Worm (Caenorhabditis elegans) whole organism, L3 larva: ENCODE measurements around the gene enu-3.1.

ENCODE experiments used
- R02D3.7 ChIP-seq: fragments of 150-350 bp; optimal IDR thresholded peaks from 2 replicates; lab custom pipeline; 2014; ENCODE audit warnings: missing biosample characterization, missing genetic modification characterization
- ZK546.5 ChIP-seq: sonication (generic microtip); optimal IDR thresholded peaks from 2 replicates; lab custom pipeline; 2017; ENCODE audit warnings: missing biosample characterization, missing genetic modification characterization
- aly-2 ChIP-seq: fragments of 150-350 bp; optimal IDR thresholded peaks from 2 replicates; lab custom pipeline; 2014; ENCODE audit warnings: missing biosample characterization, missing genetic modification characterization
- ama-1 ChIP-seq: fragments of 150-350 bp; optimal IDR thresholded peaks from 2 replicates; lab custom pipeline; 2018
- ceh-16 ChIP-seq: sonication (generic microtip); optimal IDR thresholded peaks from 2 replicates; lab custom pipeline; 2017; ENCODE audit warnings: missing biosample characterization, missing genetic modification characterization
- ceh-28 ChIP-seq: fragments of 150-350 bp; optimal IDR thresholded peaks from 2 replicates; lab custom pipeline; 2014; ENCODE audit warnings: missing biosample characterization, missing genetic modification reagents, missing genetic modification characterization
- ceh-82 ChIP-seq: fragments of 150-350 bp; optimal IDR thresholded peaks from 2 replicates; lab custom pipeline; 2014; ENCODE audit warnings: missing biosample characterization, missing genetic modification characterization
- daf-12 ChIP-seq: fragments of 150-350 bp; optimal IDR thresholded peaks from 2 replicates; lab custom pipeline; 2014; ENCODE audit warnings: missing biosample characterization, missing genetic modification reagents, missing genetic modification characterization
- egl-5 ChIP-seq: fragments of 150-350 bp; optimal IDR thresholded peaks from 2 replicates; lab custom pipeline; 2017; ENCODE audit warnings: missing biosample characterization, missing genetic modification reagents, missing genetic modification characterization, inconsistent platforms
- elt-1 ChIP-seq: fragments of 150-350 bp; optimal IDR thresholded peaks from 2 replicates; lab custom pipeline; 2014; ENCODE audit warnings: missing biosample characterization, missing genetic modification characterization
- elt-2 ChIP-seq: sonication (generic microtip); optimal IDR thresholded peaks from 2 replicates; lab custom pipeline; 2016; ENCODE audit warnings: missing genetic modification reagents, mild to moderate bottlenecking, missing genetic modification characterization, missing compliant biosample characterization
- elt-3 ChIP-seq, 3 experiments: fragments of 150-350 bp in 1 of 3; sonication (generic microtip) in 2 of 3; optimal IDR thresholded peaks; 2 replicates in 2 of 3; 4 replicates in 1 of 3; lab custom pipeline; 2014 to 2017; ENCODE audit warnings: missing biosample characterization in 3 of 3, missing genetic modification characterization in 3 of 3
- fkh-10 ChIP-seq: sonication (generic microtip); optimal IDR thresholded peaks from 2 replicates; lab custom pipeline; 2017; ENCODE audit warnings: missing biosample characterization, missing genetic modification reagents, missing genetic modification characterization
- hmg-11 ChIP-seq: sonication (generic microtip); optimal IDR thresholded peaks from 2 replicates; lab custom pipeline; 2016; ENCODE audit warnings: missing genetic modification characterization, missing compliant biosample characterization
- jun-1 ChIP-seq: fragments of 150-350 bp; optimal IDR thresholded peaks from 2 replicates; lab custom pipeline; 2014; ENCODE audit warnings: missing biosample characterization, missing genetic modification reagents, missing genetic modification characterization
- lin-15B ChIP-seq: fragments of 150-350 bp; optimal IDR thresholded peaks from 2 replicates; lab custom pipeline; 2014; ENCODE audit warnings: missing biosample characterization, missing genetic modification characterization
- lin-39 ChIP-seq: fragments of 150-350 bp; optimal IDR thresholded peaks from 2 replicates; lab custom pipeline; 2018; ENCODE audit warnings: missing biosample characterization, missing genetic modification reagents, missing genetic modification characterization
- lsy-12 ChIP-seq: sonication (generic microtip); optimal IDR thresholded peaks from 2 replicates; lab custom pipeline; 2016; ENCODE audit warnings: mild to moderate bottlenecking, missing genetic modification characterization, missing compliant biosample characterization
- mdl-1 ChIP-seq: fragments of 150-350 bp; optimal IDR thresholded peaks from 2 replicates; lab custom pipeline; 2014; ENCODE audit warnings: missing biosample characterization, missing genetic modification characterization
- mml-1 ChIP-seq: fragments of 150-350 bp; sonication (generic microtip); optimal IDR thresholded peaks from 3 replicates; lab custom pipeline; 2014; ENCODE audit warnings: missing biosample characterization, missing genetic modification characterization
- nfya-1 ChIP-seq: sonication (generic microtip); optimal IDR thresholded peaks from 2 replicates; lab custom pipeline; 2017; ENCODE audit warnings: missing genetic modification characterization, mild to moderate bottlenecking, missing compliant biosample characterization, antibody characterized with exemption, moderate library complexity; ENCODE audit not compliant: insufficient read depth
- nhr-11 ChIP-seq: fragments of 150-350 bp; optimal IDR thresholded peaks from 2 replicates; lab custom pipeline; 2014; ENCODE audit warnings: missing biosample characterization, missing genetic modification characterization
- nhr-12 ChIP-seq: fragments of 150-350 bp; optimal IDR thresholded peaks from 2 replicates; lab custom pipeline; 2014; ENCODE audit warnings: missing biosample characterization, missing genetic modification characterization
- nhr-23 ChIP-seq: fragments of 150-350 bp; optimal IDR thresholded peaks from 2 replicates; lab custom pipeline; 2014; ENCODE audit warnings: missing biosample characterization, missing genetic modification reagents, missing genetic modification characterization
- nhr-237 ChIP-seq: fragments of 150-350 bp; optimal IDR thresholded peaks from 2 replicates; lab custom pipeline; 2014; ENCODE audit warnings: missing biosample characterization, missing genetic modification characterization
- nhr-25 ChIP-seq: sonication (generic microtip); optimal IDR thresholded peaks from 2 replicates; lab custom pipeline; 2017; ENCODE audit warnings: missing biosample characterization, missing genetic modification characterization
- nhr-28 ChIP-seq: fragments of 150-350 bp; optimal IDR thresholded peaks from 2 replicates; lab custom pipeline; 2014; ENCODE audit warnings: missing biosample characterization, missing genetic modification characterization
- nhr-43 ChIP-seq: sonication (generic microtip); optimal IDR thresholded peaks from 2 replicates; lab custom pipeline; 2016; ENCODE audit warnings: mild to moderate bottlenecking, missing genetic modification characterization, missing compliant biosample characterization; ENCODE audit not compliant: poor library complexity, severe bottlenecking
- nhr-67 ChIP-seq: fragments of 150-350 bp; optimal IDR thresholded peaks from 2 replicates; lab custom pipeline; 2014; ENCODE audit warnings: missing biosample characterization, missing genetic modification characterization
- nhr-76 ChIP-seq: fragments of 150-350 bp; sonication (generic microtip); optimal IDR thresholded peaks from 5 replicates; lab custom pipeline; 2014; ENCODE audit warnings: missing biosample characterization, missing genetic modification characterization
- pha-4 ChIP-seq: fragments of 150-350 bp; optimal IDR thresholded peaks from 2 replicates; lab custom pipeline; 2014; ENCODE audit warnings: missing biosample characterization, missing genetic modification reagents, missing genetic modification characterization
- pqm-1 ChIP-seq: fragments of 150-350 bp; optimal IDR thresholded peaks from 2 replicates; lab custom pipeline; 2017; ENCODE audit warnings: missing biosample characterization, missing genetic modification characterization, inconsistent platforms
- skn-1 ChIP-seq: fragments of 150-350 bp; optimal IDR thresholded peaks from 2 replicates; lab custom pipeline; 2014; ENCODE audit warnings: missing biosample characterization, missing genetic modification characterization
- snpc-4 ChIP-seq: fragments of 150-350 bp; optimal IDR thresholded peaks from 2 replicates; lab custom pipeline; 2014; ENCODE audit warnings: missing biosample characterization, missing genetic modification characterization
- tbx-2 ChIP-seq: sonication (generic microtip); optimal IDR thresholded peaks from 2 replicates; lab custom pipeline; 2016; ENCODE audit warnings: mild to moderate bottlenecking, missing genetic modification characterization, missing compliant biosample characterization
- unc-39 ChIP-seq: sonication (generic microtip); optimal IDR thresholded peaks from 4 replicates; lab custom pipeline; 2017; ENCODE audit warnings: missing biosample characterization, missing genetic modification characterization
- unc-62 ChIP-seq: fragments of 150-350 bp; sonication (generic microtip); optimal IDR thresholded peaks from 4 replicates; lab custom pipeline; 2014; ENCODE audit warnings: missing biosample characterization, missing genetic modification reagents, missing genetic modification characterization
- zag-1 ChIP-seq: fragments of 150-350 bp; optimal IDR thresholded peaks from 2 replicates; lab custom pipeline; 2014; ENCODE audit warnings: missing biosample characterization, missing genetic modification characterization

The enu-3.1 gene

ce11 chrIII:10446730-10447129 is 10.7 kb downstream of the enu-3.1 start, which contains the start of gene H04D03.7:
H04D03.7 (minus strand) TSS chrIII:10446830.
- TF ChIP-seq nhr-67 (tag; lab: Kevin White, UChicago) (no peak), unc-39 (no peak), unc-62 (GFP tag; lab: Kevin White, UChicago) (no peak), nfya-1 (tag; lab: Kevin White, UChicago) (no peak), ceh-28 (tag; lab: Kevin White, UChicago) (no peak), elt-2 (tag; lab: Kevin White, UChicago) (no peak), snpc-4 (no peak), ceh-16 (tag; lab: Kevin White, UChicago) (no peak), tbx-2 (tag; lab: Kevin White, UChicago) (no peak), nhr-23 (no peak)

ce11 chrIII:10451012-10451411 is 14.9 kb downstream of the enu-3.1 start, which contains the start of gene H04D03.4:
H04D03.4 (minus strand) TSS chrIII:10451112.
- TF ChIP-seq aly-2, result no peak
- TF ChIP-seq nhr-12 (tag; lab: Kevin White, UChicago), result no peak
- TF ChIP-seq mdl-1 (tag; lab: Kevin White, UChicago), result no peak
- TF ChIP-seq pqm-1 (tag; lab: Kevin White, UChicago), result no peak

- TF ChIP-seq daf-12 (tag; lab: Kevin White, UChicago), result no peak
- peak; percentile 77 for TF ChIP-seq ceh-28 (tag; lab: Kevin White, UChicago)
- TF ChIP-seq nhr-25, result peak; percentile 76
- peak; percentile 89 for TF ChIP-seq nhr-43 (tag; lab: Kevin White, UChicago)
- TF ChIP-seq R02D3.7 (tag; lab: Kevin White, UChicago), result peak; percentile 86
- TF ChIP-seq ama-1 (lab: Kevin White, UChicago), result no peak
- TF ChIP-seq snpc-4, result peak; percentile 68
- TF ChIP-seq ZK546.5 (tag; lab: Kevin White, UChicago), result no peak
- TF ChIP-seq mml-1 (tag; lab: Kevin White, UChicago), result no peak
- peak; percentile 53 for TF ChIP-seq fkh-10
- peak; percentile 89 for TF ChIP-seq nhr-23
- peak; percentile 57 for TF ChIP-seq pqm-1 (tag; lab: Kevin White, UChicago)
- TF ChIP-seq egl-5 (tag; lab: Kevin White, UChicago), result peak; percentile 7
- TF ChIP-seq pha-4, result peak; percentile 97
- peak; percentile 9 for TF ChIP-seq zag-1 (tag; lab: Kevin White, UChicago)
- peak; percentile 13 for TF ChIP-seq elt-1 (tag; lab: Kevin White, UChicago)
- TF ChIP-seq lin-15B (tag; lab: Kevin White, UChicago), result peak; percentile 93
- peak; percentile 63 for TF ChIP-seq jun-1
- TF ChIP-seq elt-2 (tag; lab: Kevin White, UChicago), result peak; percentile 51
- TF ChIP-seq unc-62 (GFP tag; lab: Kevin White, UChicago), result peak; percentile 12
- peak; percentile 62 for TF ChIP-seq ceh-82
- TF ChIP-seq nhr-76 (tag; lab: Kevin White, UChicago), result no peak
- TF ChIP-seq skn-1 (tag; lab: Kevin White, UChicago), result peak; percentile 97
- TF ChIP-seq lin-39 (tag; lab: Kevin White, UChicago), result peak; percentile 32
- peak; percentile 45 for TF ChIP-seq nhr-11 (tag; lab: Kevin White, UChicago)
- TF ChIP-seq lsy-12 (tag; lab: Kevin White, UChicago), result peak; percentile 81
- TF ChIP-seq nhr-28, result no peak
- no peak for TF ChIP-seq nhr-237 (tag; lab: Kevin White, UChicago)
- TF ChIP-seq elt-3 (tag; optimal IDR thresholded peaks at IDR 0.05; lab: Kevin White, UChicago), result no peak
- no peak for TF ChIP-seq hmg-11 (tag; lab: Kevin White, UChicago)
- peak; percentile 32 for TF ChIP-seq mdl-1 (tag; lab: Kevin White, UChicago)
- TF ChIP-seq, all 47 proteins: peak for 22
Observed at ce11 chrIII:10460427-10461163, 24.5 kb downstream of the enu-3.1 start, which contains the start of gene ecps-1. ecps-1 (minus strand) TSS chrIII:10460551.
